Worm (Caenorhabditis elegans): ENCODE results near the gene F28B12.6.

DNA sequence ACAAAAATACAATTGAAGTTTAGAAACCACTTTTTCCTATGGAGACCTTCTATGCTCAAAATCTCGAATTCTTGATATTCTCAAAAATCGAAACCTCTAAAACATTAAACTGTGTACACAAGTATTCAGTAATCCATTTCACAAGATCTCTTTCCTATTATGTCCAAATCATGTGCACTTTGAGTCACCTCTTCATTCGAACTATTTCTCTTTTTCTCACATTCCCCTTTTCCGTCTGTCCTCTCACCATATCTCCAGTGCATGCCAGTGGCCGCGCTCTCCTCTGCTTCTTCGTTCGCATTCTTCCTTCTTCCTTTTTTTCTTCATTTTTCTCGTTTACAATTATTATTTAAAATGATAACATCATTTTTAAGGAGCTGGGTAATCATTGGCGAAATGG lies 1.9 kb downstream of the F28B12.6 start, which contains the start of gene F28B12.1:
- TF ChIP-seq nhr-237 (tag; optimal IDR thresholded peaks at IDR 0.05) (no peak), ztf-4 (tag; optimal IDR thresholded peaks at IDR 0.05) (no peak), ama-1 (optimal IDR thresholded peaks at IDR 0.05) (no peak), lsy-2 (tag; optimal IDR thresholded peaks at IDR 0.05) (peak in 1 of 2 experiments; percentile 61), mab-5 (tag; optimal IDR thresholded peaks at IDR 0.05) (no peak), ztf-11 (tag; optimal IDR thresholded peaks at IDR 0.05) (no peak), lin-39 (tag; optimal IDR thresholded peaks at IDR 0.05) (no peak), aly-2 (tag; optimal IDR thresholded peaks at IDR 0.05) (no peak), nhr-129 (tag; optimal IDR thresholded peaks at IDR 0.05) (peak; percentile 43), mdl-1 (tag; optimal IDR thresholded peaks at IDR 0.05) (no peak), ceh-16 (tag; optimal IDR thresholded peaks at IDR 0.05) (no peak), snpc-4 (tag; optimal IDR thresholded peaks at IDR 0.05) (no peak), dmd-4 (tag; optimal IDR thresholded peaks at IDR 0.05) (no peak)

Data from whole organism, L2 larva.